Worm (Caenorhabditis elegans) whole organism, L4 larva: ENCODE results near the gene acc-3.

Experiments
- R02D3.7 ChIP-seq: fragments of 150-350 bp; sonication (generic microtip); optimal IDR thresholded peaks from 3 replicates; lab custom pipeline; 2014; ENCODE audit warnings: missing biosample characterization, missing genetic modification characterization
- Y5F2A.4 ChIP-seq: fragments of 200-800 bp; sonication (Bioruptor generic); optimal IDR thresholded peaks from 2 replicates; lab custom pipeline; 2018; ENCODE audit warnings: mild to moderate bottlenecking, missing genetic modification characterization, missing compliant biosample characterization
- ama-1 ChIP-seq: fragments of 150-350 bp; optimal IDR thresholded peaks from 2 replicates; lab custom pipeline; 2014; ENCODE audit warnings: inconsistent platforms, mixed read lengths
- fkh-10 ChIP-seq: fragments of 150-350 bp; optimal IDR thresholded peaks from 2 replicates; lab custom pipeline; 2014; ENCODE audit warnings: missing biosample characterization, missing genetic modification reagents, missing genetic modification characterization
- hlh-30 ChIP-seq: sonication (generic microtip); optimal IDR thresholded peaks from 2 replicates; lab custom pipeline; 2017; ENCODE audit warnings: antibody characterized with exemption, mild to moderate bottlenecking, missing genetic modification characterization, missing compliant biosample characterization; ENCODE audit not compliant: insufficient read depth
- mdl-1 ChIP-seq, 2 experiments: fragments of 150-350 bp in 1 of 2; sonication (generic microtip) in 1 of 2; optimal IDR thresholded peaks; 2 replicates each; lab custom pipeline; 2014 to 2017; ENCODE audit warnings: missing biosample characterization in 2 of 2, missing genetic modification characterization in 2 of 2
- mdt-29 ChIP-seq: fragments of 200-800 bp; sonication (Bioruptor generic); IDR thresholded peaks from 2 replicates; pipeline ENCODE4 v1.3.6; 2022; ENCODE audit warnings: missing genetic modification reagents, missing genetic modification characterization, missing compliant biosample characterization
- nhr-11 ChIP-seq: fragments of 150-350 bp; optimal IDR thresholded peaks from 2 replicates; lab custom pipeline; 2014; ENCODE audit warnings: missing biosample characterization, missing genetic modification characterization
- skn-1 ChIP-seq: fragments of 150-350 bp; optimal IDR thresholded peaks from 2 replicates; lab custom pipeline; 2014; ENCODE audit warnings: missing biosample characterization, missing genetic modification characterization
- snpc-1.2 ChIP-seq: fragments of 200-800 bp; sonication (Bioruptor generic); IDR thresholded peaks from 2 replicates; pipeline ENCODE4 v1.3.6; 2022; ENCODE audit warnings: missing genetic modification reagents, missing genetic modification characterization, missing compliant biosample characterization
- tag-97 ChIP-seq: fragments of 200-800 bp; sonication (Bioruptor generic); IDR thresholded peaks from 2 replicates; pipeline ENCODE4 v1.3.6; 2022; ENCODE audit warnings: missing genetic modification characterization, missing compliant biosample characterization
- unc-62 ChIP-seq, 3 experiments: fragments of 150-350 bp in 1 of 3; sonication (generic microtip); optimal IDR thresholded peaks in 2 of 3; peaks in 1 of 3; 1 replicate in 1 of 3; 2 replicates in 2 of 3; lab custom pipeline; 2014 to 2017; ENCODE audit warnings: missing biosample characterization in 3 of 3, missing genetic modification characterization in 3 of 3, missing genetic modification reagents in 3 of 3, missing genotype in 1 of 3
- ztf-11 ChIP-seq: fragments of 150-350 bp; optimal IDR thresholded peaks from 2 replicates; lab custom pipeline; 2014; ENCODE audit warnings: missing biosample characterization, missing genetic modification characterization

ce11 chrX:4678029-4678428 is 49.3 kb downstream of the acc-3 start, which contains the start of gene flp-11:
- TF ChIP-seq ztf-11 (tag; lab: Kevin White, UChicago) = no peak
- no peak for TF ChIP-seq ama-1 (lab: Kevin White, UChicago)
- TF ChIP-seq mdl-1 (tag; optimal IDR thresholded peaks at IDR 0.05; lab: Kevin White, UChicago) = no peak
- TF ChIP-seq hlh-30 (tag; lab: Kevin White, UChicago) = no peak
- no peak for TF ChIP-seq skn-1 (tag; lab: Kevin White, UChicago)
- TF ChIP-seq snpc-1.2 (GFP tag; lab: Robert Waterston, UW) = no peak
- no peak for TF ChIP-seq nhr-11
- TF ChIP-seq R02D3.7 = no peak
- no peak for TF ChIP-seq Y5F2A.4 (GFP tag; lab: Kevin White, UChicago)
- TF ChIP-seq unc-62 (GFP tag; optimal IDR thresholded peaks at IDR 0.05 in 1 of 2; lab: Kevin White, UChicago) = no peak
- TF ChIP-seq unc-62 (tag; optimal IDR thresholded peaks at IDR 0.05; lab: Kevin White, UChicago) = no peak
- TF ChIP-seq mdt-29 (GFP tag; lab: Robert Waterston, UW) = no peak
- TF ChIP-seq fkh-10 = no peak
- TF ChIP-seq tag-97 = no peak
